Worm (Caenorhabditis elegans): ENCODE data around the gene F53B1.9.

F53B1.9 gene

DNA sequence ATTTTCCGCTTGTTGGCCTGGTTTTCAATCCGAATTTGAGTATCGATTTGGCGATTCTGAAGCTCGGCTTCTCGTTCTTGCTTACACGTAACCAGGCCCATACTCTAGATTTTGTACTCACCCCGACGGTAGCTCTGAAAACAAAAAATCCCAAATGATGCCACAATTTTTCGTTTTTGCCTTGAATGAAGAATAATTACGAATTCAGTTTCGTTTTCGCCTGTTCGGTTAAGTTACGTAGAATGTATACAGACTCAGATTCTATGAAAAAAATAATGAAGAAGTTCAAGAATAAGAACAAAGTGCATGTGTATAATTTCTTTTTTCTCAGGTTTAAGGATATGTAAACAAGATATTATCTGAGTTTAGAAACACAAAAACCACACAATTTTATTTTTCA, 10.7 kb downstream of the F53B1.9 start, which contains the start of gene gpa-5:
TSS of gene gpa-5 (minus strand) at position 101 of the 400 bp plus-strand sequence.
- no peak for TF ChIP-seq unc-130 (GFP tag; optimal IDR thresholded peaks at IDR 0.05)
- TF ChIP-seq skn-1 (tag; optimal IDR thresholded peaks at IDR 0.05): no peak
- TF ChIP-seq dve-1 (tag; optimal IDR thresholded peaks at IDR 0.05; ENCODE audit: insufficient read depth): no peak
- TF ChIP-seq ces-1 (GFP tag; optimal IDR thresholded peaks at IDR 0.05): no peak
- no peak for TF ChIP-seq mdt-29 (GFP tag; IDR thresholded peaks at IDR 0.05)
- TF ChIP-seq nhr-42 (GFP tag; IDR thresholded peaks at IDR 0.05): no peak
- TF ChIP-seq D1046.2 (GFP tag; IDR thresholded peaks at IDR 0.05): no peak
- no peak for TF ChIP-seq madf-9 (GFP tag; conservative IDR thresholded peaks at IDR 0.05)
- TF ChIP-seq nhr-41 (GFP tag; IDR thresholded peaks at IDR 0.05): no peak
- no peak for TF ChIP-seq nhr-237 (tag; optimal IDR thresholded peaks at IDR 0.05)
- TF ChIP-seq unc-62 (GFP tag; optimal IDR thresholded peaks at IDR 0.05 in 1 of 2): no peak
- TF ChIP-seq unc-62 (tag; optimal IDR thresholded peaks at IDR 0.05): no peak
- no peak for TF ChIP-seq zip-11 (GFP tag; IDR thresholded peaks at IDR 0.05)
- no peak for TF ChIP-seq aly-2 (tag; optimal IDR thresholded peaks at IDR 0.05)
- no peak for TF ChIP-seq zfp-2 (tag; optimal IDR thresholded peaks at IDR 0.05)
- no peak for TF ChIP-seq nhr-77 (tag; optimal IDR thresholded peaks at IDR 0.05)

DNA sequence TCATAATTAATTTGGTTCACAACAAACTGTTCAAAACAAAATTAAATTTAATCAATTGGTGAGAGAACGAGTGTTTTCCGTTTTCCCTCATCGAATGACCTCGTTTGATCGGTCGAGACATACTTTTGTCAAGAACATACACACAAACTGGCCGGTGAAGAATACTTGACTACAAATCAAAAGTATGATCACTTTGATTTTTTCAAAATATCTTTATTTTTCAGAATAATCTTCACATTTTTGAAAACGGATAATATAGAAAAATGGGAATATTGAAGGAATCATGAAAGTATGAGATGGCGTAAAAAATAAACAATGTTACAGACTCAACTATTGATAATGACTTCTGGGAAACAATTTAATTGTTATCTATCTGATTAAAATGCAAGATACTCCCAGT, 13.5 kb downstream of the F53B1.9 start, which contains the start of gene swip-10:
TSS of gene swip-10 (minus strand) at position 101 of the 400 bp plus-strand sequence.
- no peak for TF ChIP-seq unc-130 (GFP tag; optimal IDR thresholded peaks at IDR 0.05)
- no peak for TF ChIP-seq fos-1 (tag; optimal IDR thresholded peaks at IDR 0.05)
- TF ChIP-seq zfp-2 (tag; optimal IDR thresholded peaks at IDR 0.05): no peak
- no peak for TF ChIP-seq nhr-25 (tag; optimal IDR thresholded peaks at IDR 0.05; ENCODE audit: borderline replicate concordance, insufficient read depth)
- no peak for TF ChIP-seq sdz-12 (GFP tag; optimal IDR thresholded peaks at IDR 0.05)
- no peak for TF ChIP-seq vab-7 (GFP tag; IDR thresholded peaks at IDR 0.05)

ce11 chrX:2116304-2116867, 15.3 kb downstream of the F53B1.9 start:
- TF ChIP-seq nhr-48 (tag; optimal IDR thresholded peaks at IDR 0.05) (peak; percentile 61), unc-130 (GFP tag; optimal IDR thresholded peaks at IDR 0.05) (no peak), fos-1 (tag; optimal IDR thresholded peaks at IDR 0.05) (no peak), daf-19 (GFP tag; conservative IDR thresholded peaks at IDR 0.05) (no peak), egl-27 (tag; optimal IDR thresholded peaks at IDR 0.05) (no peak), F49E8.2 (tag; optimal IDR thresholded peaks at IDR 0.05; ENCODE audit: borderline replicate concordance) (no peak), zfp-2 (tag; optimal IDR thresholded peaks at IDR 0.05) (no peak), dmd-8 (GFP tag; IDR thresholded peaks at IDR 0.05) (no peak), lin-29 (GFP tag; IDR thresholded peaks at IDR 0.05) (no peak), ama-1 (optimal IDR thresholded peaks at IDR 0.05) (no peak), ceh-20 (GFP tag; IDR thresholded peaks at IDR 0.05) (no peak), hlh-11 (tag; optimal IDR thresholded peaks at IDR 0.05) (peak; percentile 68), daf-12 (tag; optimal IDR thresholded peaks at IDR 0.05) (no peak), zip-2 (tag; optimal IDR thresholded peaks at IDR 0.05) (no peak), unc-62 (GFP tag; optimal IDR thresholded peaks at IDR 0.05 in 1 of 2) (no peak), unc-62 (tag; optimal IDR thresholded peaks at IDR 0.05) (no peak), ztf-7 (tag; optimal IDR thresholded peaks at IDR 0.05) (no peak), Y75B8A.6 (GFP tag; IDR thresholded peaks at IDR 0.05) (no peak), ceh-62 (tag; optimal IDR thresholded peaks at IDR 0.05) (no peak), aha-1 (tag) (peak; percentile 82), mdt-29 (GFP tag; IDR thresholded peaks at IDR 0.05) (no peak), ztf-11 (tag; optimal IDR thresholded peaks at IDR 0.05) (no peak), ctbp-1 (GFP tag; IDR thresholded peaks at IDR 0.05) (no peak), pqm-1 (tag; optimal IDR thresholded peaks at IDR 0.05) (no peak), ceh-82 (tag; optimal IDR thresholded peaks at IDR 0.05) (no peak), dpl-1 (GFP tag; optimal IDR thresholded peaks at IDR 0.05) (no peak), hmg-1.1 (GFP tag; IDR thresholded peaks at IDR 0.05) (no peak), F37D6.2 (tag; optimal IDR thresholded peaks at IDR 0.05) (no peak), ZK337.2 (GFP tag; IDR thresholded peaks at IDR 0.05) (no peak), nhr-111 (GFP tag; optimal IDR thresholded peaks at IDR 0.05) (no peak), nhr-6 (tag; optimal IDR thresholded peaks at IDR 0.05) (no peak), nhr-28 (tag; optimal IDR thresholded peaks at IDR 0.05) (peak; percentile 17), lin-38 (GFP tag; IDR thresholded peaks at IDR 0.05) (no peak), tra-1 (GFP tag; IDR thresholded peaks at IDR 0.05) (no peak), snpc-1.2 (GFP tag; IDR thresholded peaks at IDR 0.05) (no peak), D1046.2 (GFP tag; IDR thresholded peaks at IDR 0.05) (no peak)
